Fruit fly (Drosophila melanogaster) whole organism, larva: ENCODE data around the gene PH4alphaMP.
A peak's percentile ranks its signal among the peaks of the same experiment; 100 is the strongest.

Experiments used
- noc ChIP-seq: fragments of 200-800 bp; sonication (Bioruptor generic); optimal IDR thresholded peaks from 3 replicates; lab custom pipeline; 2019; ENCODE audit warnings: missing biosample characterization, mild to moderate bottlenecking, missing genetic modification characterization, moderate library complexity

The PH4alphaMP gene

dm6 chr3R:30496103-30496858, at the start of gene PH4alphaMP:
TSS of gene PH4alphaMP (minus strand) at chr3R:30496153.
- TF ChIP-seq noc (tag; lab: Kevin White, UChicago), result no peak

dm6 chr3R:30544974-30545373, 49.0 kb upstream of the PH4alphaMP start:
- no peak for TF ChIP-seq noc (tag; lab: Kevin White, UChicago)

- no peak for TF ChIP-seq noc (tag; lab: Kevin White, UChicago)
Observed at dm6 chr3R:30541469-30541868, 45.5 kb upstream of the PH4alphaMP start.

DNA sequence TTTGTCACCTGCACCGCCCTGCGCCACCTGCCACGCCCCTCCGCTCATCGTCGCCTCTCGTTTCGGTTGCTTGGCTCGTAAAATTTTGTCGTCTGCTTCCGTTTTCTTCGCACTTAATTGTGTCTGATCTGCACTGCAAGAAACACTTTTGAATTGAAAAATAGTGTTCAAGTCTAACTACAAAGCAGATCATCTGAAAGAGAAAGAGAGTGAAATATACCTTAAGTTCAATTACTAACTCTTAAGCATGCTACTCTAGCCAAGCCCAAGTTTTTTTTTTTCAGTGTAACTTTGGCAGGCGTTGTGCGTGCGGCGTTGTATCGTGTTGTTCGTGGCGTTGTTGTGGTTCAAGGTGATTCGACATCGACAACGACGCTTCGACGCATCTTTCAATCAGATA, 44.2 kb upstream of the PH4alphaMP start:
- peak; percentile 74 for TF ChIP-seq noc (tag; lab: Kevin White, UChicago)

- peak; percentile 27 for TF ChIP-seq noc (tag; lab: Kevin White, UChicago)
Observed at dm6 chr3R:30536919-30537318, 41.0 kb upstream of the PH4alphaMP start.

DNA sequence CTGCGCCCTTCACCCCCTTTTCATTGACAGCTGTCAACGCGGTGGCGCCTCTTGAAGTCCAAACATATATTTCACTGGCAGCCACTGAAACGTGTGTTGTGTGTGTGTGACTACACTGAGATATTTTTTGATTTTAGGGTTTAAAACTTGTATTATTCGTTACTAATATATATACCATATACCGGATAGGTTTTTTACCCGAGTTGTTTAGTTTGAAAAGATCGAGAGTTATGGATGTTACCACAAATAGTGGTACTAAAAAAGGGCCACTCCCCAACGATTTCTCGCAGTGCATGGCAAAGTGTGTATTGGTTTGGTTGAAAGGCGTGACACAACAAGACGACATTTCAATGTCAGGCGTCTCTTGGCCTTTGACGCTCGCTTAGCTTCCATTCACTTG, 40.5 kb upstream of the PH4alphaMP start:
- TF ChIP-seq noc (tag; lab: Kevin White, UChicago), result no peak

dm6 chr3R:30534444-30534843, 38.5 kb upstream of the PH4alphaMP start:
- no peak for TF ChIP-seq noc (tag; lab: Kevin White, UChicago)

dm6 chr3R:30531989-30532653, 36.2 kb upstream of the PH4alphaMP start, which contains the start of gene tmod:
TSS of gene tmod (plus strand) at chr3R:30532607.
- no peak for TF ChIP-seq noc (tag; lab: Kevin White, UChicago)

DNA sequence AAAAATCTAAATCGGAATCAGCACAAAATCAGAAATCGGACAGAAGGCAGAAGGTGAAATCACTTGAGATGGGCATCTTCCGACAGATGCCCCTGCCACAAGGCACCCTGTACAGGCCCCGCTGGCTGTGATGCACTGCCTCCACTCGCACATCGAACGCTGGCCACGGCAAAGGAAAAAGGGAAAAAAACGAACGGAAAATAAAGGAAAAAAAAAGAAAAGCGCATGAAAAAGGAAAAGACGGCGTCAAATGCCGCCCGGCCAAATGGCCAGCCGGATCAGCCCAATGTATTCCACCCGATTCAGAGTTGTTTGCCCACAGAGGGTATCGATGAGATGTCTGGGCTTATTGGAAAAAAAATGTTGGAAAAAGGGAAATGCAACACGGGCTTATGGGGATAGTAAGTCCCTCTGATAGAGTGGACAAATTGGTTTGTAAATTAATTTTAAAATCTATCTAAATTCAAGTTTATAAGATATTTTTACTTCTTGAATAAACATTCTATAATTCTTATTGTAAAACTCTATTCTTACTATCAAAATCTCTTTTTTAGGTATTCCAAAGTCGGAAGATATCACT, 35.3 kb upstream of the PH4alphaMP start:
- no peak for TF ChIP-seq noc (tag; lab: Kevin White, UChicago)

DNA sequence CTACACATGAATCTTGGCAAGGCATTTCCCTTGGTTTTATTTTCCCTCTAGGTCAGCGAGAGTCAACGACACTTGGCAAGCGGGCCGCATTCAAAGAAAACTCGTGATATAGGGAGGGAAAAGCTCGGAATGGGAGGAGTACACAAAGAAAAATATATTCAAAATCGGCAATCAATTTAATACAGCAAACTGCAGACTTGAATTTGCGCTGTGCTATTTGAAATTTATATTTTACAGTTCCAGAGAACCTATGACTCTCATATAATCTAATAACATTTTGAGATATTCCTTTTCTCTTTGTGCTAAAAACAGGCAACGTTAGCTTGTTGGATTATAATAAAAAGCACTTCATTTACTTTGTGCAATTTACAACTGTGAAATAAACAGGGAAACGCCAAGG, 33.6 kb upstream of the PH4alphaMP start:
- TF ChIP-seq noc (tag; lab: Kevin White, UChicago), result no peak

DNA sequence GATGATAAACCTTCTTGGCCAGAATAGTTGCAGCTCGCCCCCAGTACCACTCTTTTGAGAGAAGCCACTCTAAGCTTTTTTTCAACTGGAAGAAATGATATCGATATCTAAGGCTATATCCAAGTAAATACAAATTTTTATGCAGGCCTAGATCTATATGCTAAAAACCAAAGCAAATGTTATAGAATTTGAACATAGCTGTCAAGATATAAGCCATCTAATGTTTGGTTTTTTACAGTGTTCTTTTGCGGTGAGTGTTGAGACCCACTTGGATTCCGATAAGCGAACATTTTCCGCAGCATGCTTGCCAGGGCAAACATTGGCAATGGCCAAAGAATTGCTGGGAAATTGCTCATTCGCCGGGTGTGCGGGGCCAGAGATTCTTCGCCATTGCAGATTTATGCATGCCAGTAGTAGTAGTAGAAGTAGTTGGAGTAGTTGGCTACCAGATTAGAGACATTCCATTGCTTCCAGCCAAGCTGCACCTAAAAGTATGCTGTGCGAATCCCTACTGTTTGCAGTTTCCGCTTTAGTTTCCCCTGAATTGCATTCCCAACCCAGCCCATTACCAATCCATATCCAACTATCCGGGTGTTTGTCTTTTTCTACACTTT, 32.8 kb upstream of the PH4alphaMP start:
- no peak for TF ChIP-seq noc (tag; lab: Kevin White, UChicago)

DNA sequence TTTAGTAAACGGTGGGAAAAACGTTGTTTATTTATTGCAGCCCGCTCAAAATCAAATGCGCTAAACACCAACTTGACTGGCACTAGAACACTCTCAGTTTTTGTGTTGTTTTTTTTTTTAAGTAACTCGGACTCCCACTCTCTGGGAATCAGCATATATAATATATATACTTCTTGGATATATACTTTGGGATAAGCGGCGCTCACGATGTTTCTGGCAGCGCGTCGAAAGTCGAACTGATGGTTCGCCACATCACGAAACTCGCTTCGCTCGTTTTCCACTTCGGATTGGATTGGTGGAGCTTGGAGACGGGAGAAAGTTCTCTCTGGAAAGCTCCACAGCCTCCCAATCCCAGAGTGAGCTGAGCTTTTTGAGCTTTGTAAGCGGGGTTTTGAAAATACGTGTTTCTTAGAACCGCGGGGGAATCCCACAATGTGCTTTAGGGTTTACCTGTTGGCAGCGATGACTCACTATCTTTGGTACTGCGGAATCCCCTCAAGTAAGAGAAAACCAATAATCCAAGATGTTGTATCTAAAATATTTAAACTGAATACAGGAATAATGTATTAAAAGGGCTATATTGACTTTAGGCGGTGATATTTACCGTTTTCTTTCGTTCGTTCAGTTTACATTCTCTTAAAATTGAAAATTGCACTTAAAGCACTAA, 31.0 kb upstream of the PH4alphaMP start, which contains the start of gene jdp:
Gene jdp (minus strand): TSS at position 239 of the 667 bp plus-strand sequence.
- TF ChIP-seq noc (tag; lab: Kevin White, UChicago), result no peak

DNA sequence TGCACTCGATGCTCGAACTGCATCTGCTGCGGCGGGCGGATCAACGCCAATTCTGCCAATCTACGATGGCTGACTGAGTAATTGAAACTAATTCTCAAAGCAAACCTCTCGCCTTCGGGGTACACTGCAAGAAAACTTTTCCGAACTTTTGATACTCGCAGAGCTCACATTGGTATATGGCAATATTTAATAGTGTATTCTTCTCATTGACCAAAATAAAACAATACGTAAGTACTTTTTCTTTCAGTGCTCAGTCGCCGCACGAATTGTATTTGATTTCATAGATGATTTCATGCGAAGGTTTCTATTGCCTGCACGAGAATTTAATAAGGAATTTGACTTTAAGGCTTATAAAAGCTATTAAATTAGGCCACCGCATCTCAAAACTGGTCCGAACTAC, 29.7 kb upstream of the PH4alphaMP start:
- TF ChIP-seq noc (tag; lab: Kevin White, UChicago), result no peak

dm6 chr3R:30518274-30518873, 22.4 kb upstream of the PH4alphaMP start:
- TF ChIP-seq noc (tag; lab: Kevin White, UChicago), result no peak

DNA sequence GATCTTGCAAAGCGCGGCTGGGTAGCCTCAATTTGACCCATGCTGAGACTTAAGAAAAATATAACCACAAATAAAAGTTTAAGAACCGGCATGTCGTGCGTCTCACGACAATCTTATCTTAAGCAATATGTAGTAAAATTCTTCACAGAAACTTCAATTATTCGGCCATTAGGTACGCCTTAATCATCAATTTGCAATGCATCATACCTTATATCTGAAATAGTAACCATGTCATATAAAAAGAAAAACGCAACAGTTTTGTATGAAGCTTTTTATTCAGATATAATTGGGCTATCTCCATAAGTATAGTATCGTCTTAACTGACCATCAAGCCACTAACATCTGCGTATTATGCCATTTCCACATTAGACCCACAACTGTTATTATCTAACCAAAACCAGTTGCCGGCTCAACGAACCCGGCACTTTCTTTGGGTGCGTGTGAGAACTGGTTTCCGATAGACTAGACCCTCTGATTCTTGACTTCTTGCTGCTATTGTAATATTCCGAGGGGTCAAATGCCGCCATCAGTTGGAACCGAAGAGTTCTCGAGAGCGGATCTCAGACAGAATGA, 18.4 kb upstream of the PH4alphaMP start, which contains the start of the genes CG31524 and CG9698:
Gene CG31524 (minus strand): TSS at position 101 of the 573 bp plus-strand sequence.
Gene CG9698 (plus strand): TSS at position 523 of the 573 bp plus-strand sequence.
- TF ChIP-seq noc (tag; lab: Kevin White, UChicago), result no peak
